Fruit fly (Drosophila melanogaster) whole organism, wandering third instar larva: Measurements from ENCODE around the gene CG11723.

ENCODE experiments used
- CG32264 ChIP-seq: fragments of 200-800 bp; sonication (Bioruptor generic); optimal IDR thresholded peaks from 2 replicates; lab custom pipeline; 2016; ENCODE audit warnings: missing biosample characterization, missing genetic modification characterization
- CrebA ChIP-seq: fragments of 200-800 bp; sonication (Bioruptor generic); optimal IDR thresholded peaks from 2 replicates; lab custom pipeline; 2016; ENCODE audit warnings: missing biosample characterization, mild to moderate bottlenecking, missing genetic modification characterization, borderline replicate concordance
- Dfd ChIP-seq: fragments of >200 bp; optimal IDR thresholded peaks from 2 replicates; lab custom pipeline; 2017; ENCODE audit warnings: missing biosample characterization, missing genetic modification characterization
- HLH106 ChIP-seq: fragments of 200-800 bp; optimal IDR thresholded peaks from 3 replicates; lab custom pipeline; 2019; ENCODE audit warnings: missing biosample characterization, mild to moderate bottlenecking, missing genetic modification characterization, moderate library complexity
- Hnf4 ChIP-seq: fragments of 200-800 bp; sonication (Bioruptor generic); optimal IDR thresholded peaks from 2 replicates; lab custom pipeline; 2016; ENCODE audit warnings: missing biosample characterization, mild to moderate bottlenecking, missing genetic modification characterization
- Hr78 ChIP-seq: fragments of >200 bp; optimal IDR thresholded peaks from 2 replicates; lab custom pipeline; 2017; ENCODE audit warnings: missing biosample characterization, missing genetic modification characterization
- Hr83 ChIP-seq: fragments of 200-300 bp; sonication (Bioruptor generic); optimal IDR thresholded peaks from 2 replicates; lab custom pipeline; 2016; ENCODE audit warnings: missing biosample characterization, mild to moderate bottlenecking, missing genetic modification characterization, moderate library complexity; ENCODE audit not compliant: poor library complexity, severe bottlenecking
- Jra ChIP-seq: sonication (Bioruptor generic); optimal IDR thresholded peaks from 2 replicates; lab custom pipeline; 2016; ENCODE audit warnings: missing biosample characterization, missing genetic modification characterization
- Mio ChIP-seq: sonication (Bioruptor generic); optimal IDR thresholded peaks from 2 replicates; lab custom pipeline; 2016; ENCODE audit warnings: missing biosample characterization, missing genetic modification characterization
- N ChIP-seq: fragments of >200 bp; optimal IDR thresholded peaks from 2 replicates; lab custom pipeline; 2018; ENCODE audit warnings: missing biosample characterization, missing external identifiers, missing genetic modification characterization
- OdsH ChIP-seq: fragments of 200-800 bp; sonication (Bioruptor generic); optimal IDR thresholded peaks from 2 replicates; lab custom pipeline; 2016; ENCODE audit warnings: missing biosample characterization, mild to moderate bottlenecking, missing genetic modification characterization
- Rel ChIP-seq, 2 experiments: fragments of 200-800 bp; sonication (Bioruptor generic) in 1 of 2; optimal IDR thresholded peaks; 2 replicates in 1 of 2; 3 replicates in 1 of 2; lab custom pipeline; 2016 to 2019; ENCODE audit warnings: mild to moderate bottlenecking in 2 of 2, missing biosample characterization in 2 of 2, missing genetic modification characterization in 2 of 2, moderate library complexity in 1 of 2
- Sp1 ChIP-seq: fragments of 200-800 bp; sonication (Bioruptor generic); optimal IDR thresholded peaks from 3 replicates; lab custom pipeline; 2019; ENCODE audit warnings: missing biosample characterization, mild to moderate bottlenecking, missing genetic modification characterization, moderate library complexity
- Vsx2 ChIP-seq: fragments of 200-300, 225-300 bp; sonication (Bioruptor generic); optimal IDR thresholded peaks from 2 replicates; lab custom pipeline; 2018; ENCODE audit warnings: missing biosample characterization, missing genetic modification characterization; ENCODE audit not compliant: partially characterized antibody
- br ChIP-seq: fragments of 200-800 bp; sonication (Bioruptor generic); optimal IDR thresholded peaks from 2 replicates; lab custom pipeline; 2016; ENCODE audit warnings: missing biosample characterization, missing genetic modification characterization
- dl ChIP-seq, 2 experiments: fragments of 175-275, 200-275 bp in 1 of 2; fragments of 200-275 bp in 1 of 2; sonication (Bioruptor generic); optimal IDR thresholded peaks; lab custom pipeline; 2018; ENCODE audit warnings: mild to moderate bottlenecking in 2 of 2, missing biosample characterization in 2 of 2, missing genetic modification characterization in 2 of 2, moderate library complexity in 2 of 2; ENCODE audit not compliant: partially characterized antibody in 2 of 2, insufficient read depth in 1 of 2
- dmrt93B ChIP-seq: fragments of 200-800 bp; sonication (Bioruptor generic); optimal IDR thresholded peaks from 2 replicates; lab custom pipeline; 2018; ENCODE audit warnings: missing biosample characterization, mild to moderate bottlenecking, missing genetic modification characterization
- dsf ChIP-seq: sonication (Bioruptor generic); optimal IDR thresholded peaks from 2 replicates; lab custom pipeline; 2016; ENCODE audit warnings: missing biosample characterization, missing genetic modification characterization, borderline replicate concordance
- ey ChIP-seq: fragments of 200-800 bp; sonication (Bioruptor generic); optimal IDR thresholded peaks from 2 replicates; lab custom pipeline; 2016; ENCODE audit warnings: missing biosample characterization, missing genetic modification characterization
- foxo ChIP-seq, 2 experiments: fragments of 200-800 bp; sonication (Bioruptor generic); optimal IDR thresholded peaks; 2 replicates in 1 of 2; 3 replicates in 1 of 2; lab custom pipeline; 2016 to 2017; ENCODE audit warnings: missing biosample characterization in 2 of 2, missing genetic modification characterization in 2 of 2
- fru ChIP-seq: fragments of 200-800 bp; sonication (Bioruptor generic); optimal IDR thresholded peaks from 3 replicates; lab custom pipeline; 2016; ENCODE audit warnings: missing biosample characterization, mild to moderate bottlenecking, missing genetic modification characterization
- h ChIP-seq: fragments of 200-800 bp; sonication (Bioruptor generic); optimal IDR thresholded peaks from 3 replicates; lab custom pipeline; 2016; ENCODE audit warnings: missing biosample characterization, mild to moderate bottlenecking, missing genetic modification characterization
- lola ChIP-seq: fragments of >200 bp; optimal IDR thresholded peaks from 2 replicates; lab custom pipeline; 2017; ENCODE audit warnings: missing biosample characterization, missing genetic modification characterization
- psq ChIP-seq: fragments of 200-800 bp; sonication (Bioruptor generic); optimal IDR thresholded peaks from 3 replicates; lab custom pipeline; 2017; ENCODE audit warnings: missing biosample characterization, mild to moderate bottlenecking, missing genetic modification characterization, moderate library complexity
- rgr ChIP-seq: fragments of 200-800 bp; sonication (Bioruptor generic); optimal IDR thresholded peaks from 3 replicates; lab custom pipeline; 2016; ENCODE audit warnings: missing biosample characterization, mild to moderate bottlenecking, missing genetic modification characterization
- sv ChIP-seq: fragments of 200-800 bp; sonication (Bioruptor generic); optimal IDR thresholded peaks from 3 replicates; lab custom pipeline; 2016; ENCODE audit warnings: missing biosample characterization, missing genetic modification characterization
- tai ChIP-seq: sonication (Bioruptor generic); optimal IDR thresholded peaks from 2 replicates; lab custom pipeline; 2016; ENCODE audit warnings: missing biosample characterization, missing genetic modification characterization
- usp ChIP-seq: fragments of >200 bp; optimal IDR thresholded peaks from 2 replicates; lab custom pipeline; 2017; ENCODE audit warnings: missing biosample characterization, missing genetic modification characterization
- woc ChIP-seq: sonication (Bioruptor generic); optimal IDR thresholded peaks from 2 replicates; lab custom pipeline; 2016; ENCODE audit warnings: missing biosample characterization, mild to moderate bottlenecking, missing genetic modification characterization

Gene CG11723

dm6 chr2L:2185373-2185772, 38.3 kb upstream of the CG11723 start:
- TF ChIP-seq woc = no peak
- TF ChIP-seq CG32264 (GFP tag; lab: Kevin White, UChicago) = no peak
- no peak for TF ChIP-seq Vsx2 (GFP tag; lab: Kevin White, UChicago)
- no peak for TF ChIP-seq Dfd (GFP tag; lab: Kevin White, UChicago)
- no peak for TF ChIP-seq lola (GFP tag; lab: Kevin White, UChicago)
- no peak for TF ChIP-seq ey
- TF ChIP-seq dsf (GFP tag; lab: Kevin White, UChicago) = no peak
- no peak for TF ChIP-seq Jra (GFP tag; lab: Kevin White, UChicago)
- TF ChIP-seq dl (GFP tag; optimal IDR thresholded peaks at IDR 0.05; lab: Kevin White, UChicago; ENCODE audit: insufficient read depth in 1 of 2, partially characterized antibody in 2 of 2) = no peak
- no peak for TF ChIP-seq br
- no peak for TF ChIP-seq foxo (GFP tag; optimal IDR thresholded peaks at IDR 0.05; lab: Kevin White, UChicago)
- no peak for TF ChIP-seq dmrt93B (GFP tag; lab: Kevin White, UChicago)
- no peak for TF ChIP-seq Hr78 (GFP tag; lab: Kevin White, UChicago)
- TF ChIP-seq CrebA = no peak
- TF ChIP-seq Rel (GFP tag; optimal IDR thresholded peaks at IDR 0.05; lab: Kevin White, UChicago) = no peak
- no peak for TF ChIP-seq Rel (tag; optimal IDR thresholded peaks at IDR 0.05; lab: Kevin White, UChicago)

- TF ChIP-seq CrebA (no peak), fru (GFP tag; lab: Kevin White, UChicago) (peak; percentile 2), rgr (peak; percentile 16), h (GFP tag; lab: Kevin White, UChicago) (peak; percentile 16)
These were observed 37.6 kb upstream of the CG11723 start for dm6 chr2L:2184659-2185058.

dm6 chr2L:2184129-2184528, 37.1 kb upstream of the CG11723 start:
- TF ChIP-seq CrebA (no peak), Mio (no peak), N (GFP tag; lab: Kevin White, UChicago) (no peak), psq (GFP tag; lab: Kevin White, UChicago) (no peak), OdsH (GFP tag; lab: Kevin White, UChicago) (no peak), Dfd (GFP tag; lab: Kevin White, UChicago) (no peak), Sp1 (no peak)

- no peak for TF ChIP-seq dmrt93B (GFP tag; lab: Kevin White, UChicago)
These were observed 35.8 kb upstream of the CG11723 start for dm6 chr2L:2182735-2183340.

dm6 chr2L:2181971-2182643, 35.0 kb upstream of the CG11723 start:
- TF ChIP-seq br (peak; percentile 7), tai (GFP tag; lab: Kevin White, UChicago) (no peak), h (GFP tag; lab: Kevin White, UChicago) (peak; percentile 20), Hnf4 (GFP tag; lab: Kevin White, UChicago) (peak; percentile 10), HLH106 (tag; lab: Kevin White, UChicago) (peak; percentile 34), Dfd (GFP tag; lab: Kevin White, UChicago) (no peak), woc (peak; percentile 64), OdsH (GFP tag; lab: Kevin White, UChicago) (peak; percentile 5), sv (peak; percentile 31), usp (GFP tag; lab: Kevin White, UChicago) (no peak), psq (GFP tag; lab: Kevin White, UChicago) (peak; percentile 14), Hr83 (GFP tag; lab: Kevin White, UChicago) (no peak), Sp1 (peak; percentile 10), fru (GFP tag; lab: Kevin White, UChicago) (peak; percentile 59), foxo (GFP tag; optimal IDR thresholded peaks at IDR 0.05; lab: Kevin White, UChicago) (peak in 1 of 2 experiments; percentile 37)
- TF ChIP-seq, all 38 proteins: peak for 11
